Fruit fly (Drosophila melanogaster): Measurements from ENCODE around the gene CG43339.

dm6 chr2L:18663395-18663794, 9.7 kb downstream of the CG43339 start:
- TF ChIP-seq CG8478 (optimal IDR thresholded peaks at IDR 0.05) (no peak), CTCF (optimal IDR thresholded peaks at IDR 0.05) (no peak)

Data from S2 (cell line).